Worm (Caenorhabditis elegans) whole organism, L4 larva: ENCODE measurements around the gene gcy-22.

Experiments used
- F44E2.7 ChIP-seq: fragments of 200-800 bp; sonication (Bioruptor generic); IDR thresholded peaks from 2 replicates; pipeline ENCODE4 v2.1.2; 2022; ENCODE audit warnings: missing genetic modification characterization, missing compliant biosample characterization
- R02D3.7 ChIP-seq: fragments of 150-350 bp; sonication (generic microtip); optimal IDR thresholded peaks from 3 replicates; lab custom pipeline; 2014; ENCODE audit warnings: missing biosample characterization, missing genetic modification characterization
- aha-1 ChIP-seq: fragments of 150-350 bp; peaks from one replicate; lab custom pipeline; 2014; ENCODE audit warnings: missing biosample characterization, missing genetic modification characterization
- ama-1 ChIP-seq: fragments of 150-350 bp; optimal IDR thresholded peaks from 2 replicates; lab custom pipeline; 2014; ENCODE audit warnings: inconsistent platforms, mixed read lengths
- ceh-82 ChIP-seq: sonication (generic microtip); optimal IDR thresholded peaks from 2 replicates; lab custom pipeline; 2017; ENCODE audit warnings: missing biosample characterization, missing genetic modification characterization
- fos-1 ChIP-seq: fragments of 150-350 bp; optimal IDR thresholded peaks from 2 replicates; lab custom pipeline; 2014; ENCODE audit warnings: missing biosample characterization, missing genetic modification characterization
- mep-1 ChIP-seq: fragments of 150-350 bp; sonication (generic microtip); optimal IDR thresholded peaks from 3 replicates; lab custom pipeline; 2014; ENCODE audit warnings: missing biosample characterization, missing genetic modification characterization
- mxl-3 ChIP-seq: fragments of 200-800 bp; sonication (Bioruptor generic); optimal IDR thresholded peaks from 2 replicates; lab custom pipeline; 2018; ENCODE audit warnings: mild to moderate bottlenecking, missing genetic modification characterization, missing compliant biosample characterization
- nhr-11 ChIP-seq: fragments of 150-350 bp; optimal IDR thresholded peaks from 2 replicates; lab custom pipeline; 2014; ENCODE audit warnings: missing biosample characterization, missing genetic modification characterization
- nhr-28 ChIP-seq: fragments of 150-350 bp; optimal IDR thresholded peaks from 2 replicates; lab custom pipeline; 2014; ENCODE audit warnings: missing biosample characterization, missing genetic modification characterization
- snpc-4 ChIP-seq: fragments of 150-350 bp; optimal IDR thresholded peaks from 2 replicates; lab custom pipeline; 2014; ENCODE audit warnings: missing biosample characterization, missing genetic modification characterization
- unc-62 ChIP-seq, 3 experiments: fragments of 150-350 bp in 1 of 3; sonication (generic microtip); optimal IDR thresholded peaks in 2 of 3; peaks in 1 of 3; 1 replicate in 1 of 3; 2 replicates in 2 of 3; lab custom pipeline; 2014 to 2017; ENCODE audit warnings: missing biosample characterization in 3 of 3, missing genetic modification characterization in 3 of 3, missing genetic modification reagents in 3 of 3, missing genotype in 1 of 3
- zip-11 ChIP-seq: fragments of 200-800 bp; sonication (Bioruptor generic); IDR thresholded peaks from 2 replicates; pipeline ENCODE4 v1.3.6; 2022; ENCODE audit warnings: missing genetic modification characterization, missing compliant biosample characterization

ce11 chrV:20873144-20873543 is 48.3 kb upstream of the gcy-22 start:
- no peak for TF ChIP-seq ama-1
- TF ChIP-seq nhr-11 (tag; lab: Kevin White, UChicago), result no peak
- no peak for TF ChIP-seq R02D3.7
- TF ChIP-seq fos-1 (tag; lab: Kevin White, UChicago), result no peak
- TF ChIP-seq aha-1 (tag; lab: Kevin White, UChicago), result no peak
- no peak for TF ChIP-seq ceh-82 (tag; lab: Kevin White, UChicago)
- TF ChIP-seq zip-11 (GFP tag; lab: Robert Waterston, UW), result no peak
- no peak for TF ChIP-seq mep-1 (tag; lab: Kevin White, UChicago)
- TF ChIP-seq F44E2.7, result no peak
- no peak for TF ChIP-seq nhr-28 (tag; lab: Kevin White, UChicago)
- no peak for TF ChIP-seq snpc-4 (tag; lab: Kevin White, UChicago)
- no peak for TF ChIP-seq mxl-3 (GFP tag; lab: Kevin White, UChicago)
- no peak for TF ChIP-seq unc-62 (GFP tag; optimal IDR thresholded peaks at IDR 0.05 in 1 of 2; lab: Kevin White, UChicago)
- no peak for TF ChIP-seq unc-62 (tag; optimal IDR thresholded peaks at IDR 0.05; lab: Kevin White, UChicago)
